Fruit fly (Drosophila melanogaster) whole organism, prepupa: ENCODE data around the gene PolI.

Experiments
- Blimp-1 ChIP-seq: fragments of 200-800 bp; sonication (Bioruptor generic); optimal IDR thresholded peaks from 3 replicates; lab custom pipeline; 2017; ENCODE audit warnings: missing biosample characterization, missing genetic modification characterization, mild to moderate bottlenecking, moderate library complexity, missing genetic modification reagents
- CG10631 ChIP-seq: fragments of 200-800 bp; sonication (Bioruptor generic); optimal IDR thresholded peaks from 2 replicates; lab custom pipeline; 2016; ENCODE audit warnings: missing biosample characterization, missing genetic modification characterization
- CG10669 ChIP-seq: fragments of 200-800 bp; sonication (Bioruptor generic); optimal IDR thresholded peaks from 3 replicates; lab custom pipeline; 2018; ENCODE audit warnings: missing biosample characterization, mild to moderate bottlenecking, missing genetic modification characterization, moderate library complexity
- CG11762 ChIP-seq: fragments of 200-800 bp; sonication (Bioruptor generic); optimal IDR thresholded peaks from 3 replicates; lab custom pipeline; 2016; ENCODE audit warnings: missing biosample characterization, missing genetic modification characterization; ENCODE audit not compliant: insufficient read depth
- CG11902 ChIP-seq: fragments of 200-800 bp; sonication (Bioruptor generic); optimal IDR thresholded peaks from 3 replicates; lab custom pipeline; 2016; ENCODE audit warnings: missing biosample characterization, missing genetic modification characterization
- CG15336 ChIP-seq: fragments of 200-800 bp; sonication (Bioruptor generic); IDR thresholded peaks from 2 replicates; pipeline ENCODE4 v1.3.6; 2022; ENCODE audit warnings: missing biosample characterization, missing genetic modification characterization
- CG1621 ChIP-seq: fragments of 200-800 bp; sonication (Bioruptor generic); optimal IDR thresholded peaks from 3 replicates; lab custom pipeline; 2018; ENCODE audit warnings: missing biosample characterization, mild to moderate bottlenecking, missing genetic modification characterization
- CG16779 ChIP-seq: fragments of 200-800 bp; sonication (Bioruptor generic); optimal IDR thresholded peaks from 3 replicates; lab custom pipeline; 2017; ENCODE audit warnings: missing biosample characterization, mild to moderate bottlenecking, missing genetic modification characterization
- CG34406 ChIP-seq: fragments of 200-800 bp; sonication (Bioruptor generic); optimal IDR thresholded peaks from 3 replicates; lab custom pipeline; 2016; ENCODE audit warnings: missing biosample characterization, missing genetic modification characterization
- CG3919 ChIP-seq: fragments of 200-800 bp; sonication (Bioruptor generic); optimal IDR thresholded peaks from 3 replicates; lab custom pipeline; 2016; ENCODE audit warnings: missing biosample characterization, missing genetic modification characterization
- CG4318 ChIP-seq: fragments of 200-800 bp; sonication (Bioruptor generic); optimal IDR thresholded peaks from 3 replicates; lab custom pipeline; 2017; ENCODE audit warnings: missing biosample characterization, mild to moderate bottlenecking, missing genetic modification characterization
- CG6163 ChIP-seq: fragments of 200-800 bp; sonication (Bioruptor generic); IDR thresholded peaks from 3 replicates; pipeline ENCODE4 v1.3.6; 2022; ENCODE audit warnings: missing biosample characterization, missing genetic modification characterization
- CG6792 ChIP-seq: fragments of 200-800 bp; sonication (Bioruptor generic); optimal IDR thresholded peaks from 3 replicates; lab custom pipeline; 2016; ENCODE audit warnings: missing biosample characterization, missing genetic modification characterization
- CG6808 ChIP-seq: fragments of 200-800 bp; sonication (Bioruptor generic); optimal IDR thresholded peaks from 3 replicates; lab custom pipeline; 2017; ENCODE audit warnings: missing biosample characterization, missing genetic modification characterization, mild to moderate bottlenecking, moderate library complexity, missing genetic modification reagents
- CG6854 ChIP-seq: fragments of 200-800 bp; sonication (Bioruptor generic); optimal IDR thresholded peaks from 2 replicates; lab custom pipeline; 2017; ENCODE audit warnings: missing biosample characterization, mild to moderate bottlenecking, missing genetic modification characterization
- CG7368 ChIP-seq: fragments of 200-800 bp; sonication (Bioruptor generic); optimal IDR thresholded peaks from 3 replicates; lab custom pipeline; 2016; ENCODE audit warnings: missing biosample characterization, missing genetic modification characterization
- CG8119 ChIP-seq: fragments of 200-800 bp; sonication (Bioruptor generic); IDR thresholded peaks from 3 replicates; pipeline ENCODE4 v1.3.6; 2022; ENCODE audit warnings: missing biosample characterization, missing genetic modification characterization
- CG8319 ChIP-seq: fragments of 200-800 bp; sonication (Bioruptor generic); optimal IDR thresholded peaks from 3 replicates; lab custom pipeline; 2016; ENCODE audit warnings: missing biosample characterization, missing genetic modification characterization
- CG8632 ChIP-seq: fragments of 200-800 bp; sonication (Bioruptor generic); optimal IDR thresholded peaks from 3 replicates; lab custom pipeline; 2016; ENCODE audit warnings: missing biosample characterization, missing genetic modification characterization
- CG9139 ChIP-seq: fragments of 200-800 bp; sonication (Bioruptor generic); optimal IDR thresholded peaks from 3 replicates; lab custom pipeline; 2017; ENCODE audit warnings: missing biosample characterization, mild to moderate bottlenecking, missing genetic modification characterization
- Eip75B ChIP-seq: fragments of 200-800 bp; sonication (Bioruptor generic); optimal IDR thresholded peaks from 3 replicates; lab custom pipeline; 2016; ENCODE audit warnings: missing biosample characterization, missing genetic modification characterization
- Eip93F ChIP-seq: fragments of 200-800 bp; sonication (Bioruptor generic); optimal IDR thresholded peaks from 2 replicates; lab custom pipeline; 2016; ENCODE audit warnings: missing biosample characterization, mild to moderate bottlenecking, missing genetic modification characterization
- Gug ChIP-seq: fragments of 200-800 bp; sonication (Bioruptor generic); IDR thresholded peaks from 2 replicates; pipeline ENCODE4 v1.3.6; 2022; ENCODE audit warnings: missing biosample characterization, missing genetic modification characterization
- Hr38 ChIP-seq: sonication (Bioruptor generic); optimal IDR thresholded peaks from 2 replicates; lab custom pipeline; 2016; ENCODE audit warnings: missing biosample characterization, missing genetic modification characterization
- Hr39 ChIP-seq: fragments of 200-800 bp; sonication (Bioruptor generic); optimal IDR thresholded peaks from 2 replicates; lab custom pipeline; 2016; ENCODE audit warnings: missing biosample characterization, missing genetic modification characterization
- Lpt ChIP-seq: fragments of 200-800 bp; sonication (Bioruptor generic); optimal IDR thresholded peaks from 3 replicates; lab custom pipeline; 2016; ENCODE audit warnings: missing biosample characterization, missing genetic modification characterization
- Smox ChIP-seq: fragments of 200-800 bp; sonication (Bioruptor generic); optimal IDR thresholded peaks from 3 replicates; lab custom pipeline; 2016; ENCODE audit warnings: missing biosample characterization, missing genetic modification characterization
- Sox102F ChIP-seq: fragments of 200-800 bp; sonication (Bioruptor generic); optimal IDR thresholded peaks from 2 replicates; lab custom pipeline; 2016; ENCODE audit warnings: missing biosample characterization, mild to moderate bottlenecking, missing genetic modification characterization
- Sox14 ChIP-seq: fragments of 200-800 bp; sonication (Bioruptor generic); optimal IDR thresholded peaks from 3 replicates; lab custom pipeline; 2016; ENCODE audit warnings: missing biosample characterization, missing genetic modification characterization
- Sox15 ChIP-seq: fragments of 200-800 bp; sonication (Bioruptor generic); optimal IDR thresholded peaks from 3 replicates; lab custom pipeline; 2016; ENCODE audit warnings: missing biosample characterization, missing genetic modification characterization
- cyc ChIP-seq: fragments of 200-800 bp; sonication (Bioruptor generic); optimal IDR thresholded peaks from 3 replicates; lab custom pipeline; 2016; ENCODE audit warnings: missing biosample characterization, missing genetic modification characterization
- dac ChIP-seq: fragments of 200-800 bp; sonication (Bioruptor generic); optimal IDR thresholded peaks from 2 replicates; lab custom pipeline; 2017; ENCODE audit warnings: missing biosample characterization, mild to moderate bottlenecking, missing genetic modification characterization
- dsx ChIP-seq: fragments of 200-800 bp; optimal IDR thresholded peaks from 3 replicates; lab custom pipeline; 2019; ENCODE audit warnings: missing biosample characterization, mild to moderate bottlenecking, missing genetic modification characterization, moderate library complexity; ENCODE audit not compliant: poor library complexity, severe bottlenecking
- eg ChIP-seq: fragments of 200-800 bp; sonication (Bioruptor generic); IDR thresholded peaks from 3 replicates; pipeline ENCODE4 v1.3.6; 2022; ENCODE audit warnings: missing biosample characterization, missing genetic modification characterization
- esn ChIP-seq: fragments of 200-800 bp; sonication (Bioruptor generic); optimal IDR thresholded peaks from 2 replicates; lab custom pipeline; 2016; ENCODE audit warnings: missing biosample characterization, mild to moderate bottlenecking, missing genetic modification characterization, moderate library complexity
- fd59A ChIP-seq: fragments of 200-800 bp; sonication (Bioruptor generic); optimal IDR thresholded peaks from 2 replicates; lab custom pipeline; 2017; ENCODE audit warnings: missing biosample characterization, mild to moderate bottlenecking, missing genetic modification characterization, missing genetic modification reagents
- net ChIP-seq: fragments of 200-800 bp; sonication (Bioruptor generic); optimal IDR thresholded peaks from 3 replicates; lab custom pipeline; 2016; ENCODE audit warnings: missing biosample characterization, missing genetic modification characterization
- pdm3 ChIP-seq: fragments of 200-800 bp; sonication (Bioruptor generic); optimal IDR thresholded peaks from 3 replicates; lab custom pipeline; 2016; ENCODE audit warnings: missing biosample characterization, missing genetic modification characterization
- salr ChIP-seq, 2 experiments: fragments of 200-800 bp; sonication (Bioruptor generic); optimal IDR thresholded peaks; 3 replicates each; lab custom pipeline; 2016 to 2018; ENCODE audit warnings: missing biosample characterization in 2 of 2, missing genetic modification characterization in 2 of 2, mild to moderate bottlenecking in 1 of 2
- spab ChIP-seq: fragments of 200-800 bp; sonication (Bioruptor generic); optimal IDR thresholded peaks from 2 replicates; lab custom pipeline; 2017; ENCODE audit warnings: missing biosample characterization, mild to moderate bottlenecking, missing genetic modification characterization, missing genetic modification reagents
- ss ChIP-seq, 2 experiments: fragments of 200-800 bp; sonication (Bioruptor generic); optimal IDR thresholded peaks; 2 replicates in 1 of 2; 3 replicates in 1 of 2; lab custom pipeline; 2017 to 2018; ENCODE audit warnings: mild to moderate bottlenecking in 2 of 2, missing biosample characterization in 2 of 2, missing genetic modification characterization in 2 of 2, moderate library complexity in 1 of 2
- vri ChIP-seq: fragments of 200-800 bp; sonication (Bioruptor generic); optimal IDR thresholded peaks from 3 replicates; lab custom pipeline; 2016; ENCODE audit warnings: missing biosample characterization, mild to moderate bottlenecking, missing genetic modification characterization

PolI gene

DNA sequence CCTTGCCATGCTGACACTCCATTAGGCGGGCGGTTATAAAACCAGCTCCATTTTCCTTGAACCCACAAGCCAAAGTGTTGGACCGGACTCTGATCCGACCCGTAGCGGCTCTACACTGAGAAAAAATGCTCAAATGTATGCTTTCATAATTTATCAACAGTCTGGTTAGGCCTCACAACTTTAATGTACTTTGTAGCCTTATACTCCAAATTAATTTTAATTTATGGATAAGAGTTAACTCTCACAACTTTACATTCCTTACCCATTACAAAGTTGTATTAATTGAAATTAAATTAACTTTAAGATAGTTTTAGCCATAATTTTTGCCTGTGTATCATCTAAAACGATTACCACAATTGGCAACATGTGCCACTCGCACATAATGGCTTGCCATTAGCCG lies 22.7 kb downstream of the PolI start (continued):
- TF ChIP-seq CG8319 (GFP tag; lab: Kevin White, UChicago): no peak
- TF ChIP-seq Blimp-1 (GFP tag; lab: Kevin White, UChicago): no peak
- TF ChIP-seq eg (GFP tag; lab: Robert Waterston, UW): no peak; the same call in 1 of the 3 replicates
- no peak for TF ChIP-seq CG34406 (GFP tag; lab: Kevin White, UChicago)
- no peak for TF ChIP-seq Sox102F (GFP tag; lab: Kevin White, UChicago)
- no peak for TF ChIP-seq spab (GFP tag; lab: Kevin White, UChicago)
- TF ChIP-seq dsx: no peak
- TF ChIP-seq CG3919 (GFP tag; lab: Kevin White, UChicago): no peak
- no peak for TF ChIP-seq Hr38 (GFP tag; lab: Kevin White, UChicago)
- no peak for TF ChIP-seq Sox14 (GFP tag; lab: Kevin White, UChicago)
- TF ChIP-seq CG6808 (GFP tag; lab: Kevin White, UChicago): no peak
- no peak for TF ChIP-seq CG1621 (tag; lab: Kevin White, UChicago)
- TF ChIP-seq Smox: no peak
- peak; percentile 37 for TF ChIP-seq dac (GFP tag; lab: Kevin White, UChicago)
- no peak for TF ChIP-seq CG7368 (GFP tag; lab: Kevin White, UChicago)
- no peak for TF ChIP-seq Eip93F (GFP tag; lab: Kevin White, UChicago)
- no peak for TF ChIP-seq Eip75B
- peak; percentile 45; the same call in 1 of the 2 replicates for TF ChIP-seq Gug (GFP tag; lab: Robert Waterston, UW)
- TF ChIP-seq ss (GFP tag; optimal IDR thresholded peaks at IDR 0.05; lab: Kevin White, UChicago): no peak

dm6 chr3R:8261634-8262033 lies 28.3 kb downstream of the PolI start:
- TF ChIP-seq CG6854 (GFP tag; lab: Kevin White, UChicago): no peak
- TF ChIP-seq CG7368 (GFP tag; lab: Kevin White, UChicago): no peak
- TF ChIP-seq CG34406 (GFP tag; lab: Kevin White, UChicago): no peak
- no peak for TF ChIP-seq CG10669 (GFP tag; lab: Kevin White, UChicago)

- TF ChIP-seq CG11762 (peak; percentile 69), CG8319 (GFP tag; lab: Kevin White, UChicago) (peak; percentile 71), Blimp-1 (GFP tag; lab: Kevin White, UChicago) (peak; percentile 56), pdm3 (GFP tag; lab: Kevin White, UChicago) (no peak), CG3919 (GFP tag; lab: Kevin White, UChicago) (peak; percentile 83), CG34406 (GFP tag; lab: Kevin White, UChicago) (peak; percentile 78), cyc (peak; percentile 79), Eip75B (peak; percentile 74), CG6792 (peak; percentile 70), dac (GFP tag; lab: Kevin White, UChicago) (no peak), CG8119 (GFP tag; lab: Robert Waterston, UW) (peak; percentile 66; the same call in 2 of the 3 replicates), net (GFP tag; lab: Kevin White, UChicago) (peak; percentile 74), CG11902 (GFP tag; lab: Kevin White, UChicago) (peak; percentile 73), CG4318 (GFP tag; lab: Kevin White, UChicago) (no peak), fd59A (peak; percentile 57), vri (GFP tag; lab: Kevin White, UChicago) (no peak), CG15336 (GFP tag; lab: Robert Waterston, UW) (peak; percentile 76), CG16779 (tag; lab: Kevin White, UChicago) (no peak), CG6808 (GFP tag; lab: Kevin White, UChicago) (peak; percentile 67), CG10631 (peak; percentile 89), CG7368 (GFP tag; lab: Kevin White, UChicago) (peak; percentile 56), ss (GFP tag; optimal IDR thresholded peaks at IDR 0.05; lab: Kevin White, UChicago) (no peak), Sox15 (GFP tag; lab: Kevin White, UChicago) (peak; percentile 85), Sox14 (GFP tag; lab: Kevin White, UChicago) (peak; percentile 66), Hr39 (GFP tag; lab: Kevin White, UChicago) (peak; percentile 79), CG9139 (GFP tag; lab: Kevin White, UChicago) (peak; percentile 7), CG6163 (GFP tag; lab: Robert Waterston, UW) (peak; percentile 68; the same call in 2 of the 3 replicates), eg (GFP tag; lab: Robert Waterston, UW) (peak; percentile 80), salr (GFP tag; optimal IDR thresholded peaks at IDR 0.05; lab: Kevin White, UChicago) (peak; percentile 57 to 79), CG1621 (tag; lab: Kevin White, UChicago) (no peak), CG8632 (GFP tag; lab: Kevin White, UChicago) (peak; percentile 67), Sox102F (GFP tag; lab: Kevin White, UChicago) (peak; percentile 68), Lpt (peak; percentile 75), esn (GFP tag; lab: Kevin White, UChicago) (peak; percentile 85), Gug (GFP tag; lab: Robert Waterston, UW) (peak; percentile 67)
These were observed 31.2 kb downstream of the PolI start, which contains the start of the genes RPA1 and Mcm2 for dm6 chr3R:8264302-8265080. TSS of gene RPA1 (minus strand) at chr3R:8264451. TSS of gene Mcm2 (plus strand) at chr3R:8264970.
